Worm (Caenorhabditis elegans) whole organism, young adult: ENCODE measurements around the gene Y105C5B.1413.

Experiments
- B0035.1 ChIP-seq: sonication (generic microtip); optimal IDR thresholded peaks from 2 replicates; lab custom pipeline; 2016; ENCODE audit warnings: missing genetic modification characterization, mild to moderate bottlenecking, missing compliant biosample characterization, missing genotype, missing genetic modification reagents
- F22D6.2 ChIP-seq: sonication (generic microtip); optimal IDR thresholded peaks from 2 replicates; lab custom pipeline; 2016; ENCODE audit warnings: mild to moderate bottlenecking, missing genetic modification characterization, missing compliant biosample characterization
- F33H1.4 ChIP-seq: fragments of 200-800 bp; sonication (Bioruptor generic); IDR thresholded peaks from 2 replicates; pipeline ENCODE4 v1.3.6; 2022; ENCODE audit warnings: missing genetic modification reagents, missing genetic modification characterization, missing compliant biosample characterization
- F39B2.1 ChIP-seq: fragments of 200-800 bp; sonication (Bioruptor generic); IDR thresholded peaks from 2 replicates; pipeline ENCODE4 v1.3.6; 2022; ENCODE audit warnings: missing genetic modification reagents, missing genetic modification characterization, missing compliant biosample characterization
- T26A5.8 ChIP-seq: sonication (generic microtip); optimal IDR thresholded peaks from 2 replicates; lab custom pipeline; 2016; ENCODE audit warnings: missing genetic modification characterization, missing compliant biosample characterization
- Y79H2A.3 ChIP-seq: fragments of 200-800 bp; sonication (Bioruptor generic); conservative IDR thresholded peaks from 2 replicates; pipeline ENCODE4 v1.3.6; 2022; ENCODE audit warnings: missing genetic modification reagents, missing genetic modification characterization, missing compliant biosample characterization
- him-1 ChIP-seq: sonication (generic microtip); optimal IDR thresholded peaks from 2 replicates; lab custom pipeline; 2016; ENCODE audit warnings: missing genotype, missing genetic modification reagents, missing genetic modification characterization, missing compliant biosample characterization
- lir-1 ChIP-seq: fragments of 200-800 bp; sonication (Bioruptor generic); conservative IDR thresholded peaks from 2 replicates; pipeline ENCODE4 v1.3.6; 2022; ENCODE audit warnings: missing genetic modification reagents, missing genetic modification characterization, missing compliant biosample characterization
- snpc-4 ChIP-seq, 5 experiments: fragments of 150-350 bp in 1 of 5; sonication (generic microtip) in 4 of 5; optimal IDR thresholded peaks; 2 replicates each; lab custom pipeline; 2014 to 2018; ENCODE audit warnings: missing genetic modification characterization in 5 of 5, missing biosample characterization in 3 of 5, antibody characterized with exemption in 2 of 5, mild to moderate bottlenecking in 2 of 5, missing compliant biosample characterization in 2 of 5, missing genotype in 2 of 5, moderate library complexity in 2 of 5, missing genetic modification reagents in 1 of 5
- somi-1 ChIP-seq: fragments of 200-800 bp; sonication (Bioruptor generic); optimal IDR thresholded peaks from 2 replicates; lab custom pipeline; 2018; ENCODE audit warnings: mild to moderate bottlenecking, missing genetic modification characterization, missing compliant biosample characterization
- tbp1 ChIP-seq: fragments of 200-800 bp; sonication (Bioruptor generic); optimal IDR thresholded peaks from 2 replicates; lab custom pipeline; 2018; ENCODE audit warnings: mild to moderate bottlenecking, missing genetic modification characterization, missing compliant biosample characterization

DNA sequence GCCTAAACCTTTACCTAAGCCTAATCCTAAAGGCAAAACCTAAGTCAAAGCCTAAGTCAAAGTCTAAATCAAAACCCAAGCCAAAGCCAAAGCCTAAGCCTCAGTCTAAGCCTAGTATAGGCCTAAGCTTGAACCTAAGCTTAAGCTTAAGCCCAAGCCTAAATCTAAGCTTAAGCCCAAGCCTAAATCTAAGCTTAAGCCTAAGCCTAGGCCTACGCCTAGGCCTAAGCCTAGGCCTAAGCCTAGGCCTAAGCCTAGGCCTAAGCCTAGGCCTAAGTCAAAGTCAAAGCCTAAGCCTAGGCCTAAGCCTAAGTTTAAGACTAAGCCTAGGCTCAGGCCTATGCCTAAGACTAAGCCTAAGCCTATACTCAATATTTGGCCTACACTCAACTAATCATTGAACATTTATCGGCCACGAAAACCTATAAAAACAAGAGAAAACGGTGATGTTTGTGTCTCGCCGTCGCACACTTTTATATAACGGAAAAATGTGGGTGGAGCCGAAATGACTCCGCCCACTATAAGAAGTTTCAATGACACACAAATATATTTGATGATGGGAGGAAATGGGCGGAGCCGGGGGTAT lies 11.5 kb downstream of the Y105C5B.1413 start:
- TF ChIP-seq Y79H2A.3 (GFP tag; lab: Robert Waterston, UW) (no peak), tbp1 (GFP tag; lab: Kevin White, UChicago) (no peak), somi-1 (GFP tag; lab: Kevin White, UChicago) (no peak), B0035.1 (tag; lab: Kevin White, UChicago) (no peak), F22D6.2 (tag; lab: Kevin White, UChicago) (no peak), him-1 (no peak), snpc-4 (GFP tag; optimal IDR thresholded peaks at IDR 0.05; lab: Kevin White, UChicago) (no peak), snpc-4 (tag; optimal IDR thresholded peaks at IDR 0.05; lab: Kevin White, UChicago) (no peak), F39B2.1 (GFP tag; lab: Robert Waterston, UW) (no peak), lir-1 (GFP tag; lab: Robert Waterston, UW) (no peak), T26A5.8 (tag; lab: Kevin White, UChicago) (no peak), F33H1.4 (no peak)
